Worm (Caenorhabditis elegans) whole organism, young adult: ENCODE data around the gene R02F2.4.

Source experiments
- K11D2.4 ChIP-seq: fragments of 200-800 bp; sonication (Bioruptor generic); IDR thresholded peaks from 2 replicates; pipeline ENCODE4 v1.3.6; 2022; ENCODE audit warnings: missing genetic modification reagents, missing genetic modification characterization, missing compliant biosample characterization
- Y56A3A.18 ChIP-seq: fragments of 200-800 bp; sonication (Bioruptor generic); IDR thresholded peaks from 2 replicates; pipeline ENCODE4 v1.3.6; 2022; ENCODE audit warnings: missing genetic modification reagents, missing genetic modification characterization, missing compliant biosample characterization
- ZK185.1 ChIP-seq: sonication (generic microtip); optimal IDR thresholded peaks from 2 replicates; lab custom pipeline; 2016; ENCODE audit warnings: mild to moderate bottlenecking, missing genetic modification characterization, missing compliant biosample characterization; ENCODE audit not compliant: poor library complexity, severe bottlenecking
- atf-7 ChIP-seq: sonication (generic microtip); optimal IDR thresholded peaks from 2 replicates; lab custom pipeline; 2017; ENCODE audit warnings: mild to moderate bottlenecking, missing genetic modification characterization, missing compliant biosample characterization
- pha-4 ChIP-seq: fragments of 150-350 bp; sonication (generic microtip); optimal IDR thresholded peaks from 2 replicates; lab custom pipeline; 2014; ENCODE audit warnings: missing biosample characterization, missing genetic modification reagents, missing genetic modification characterization
- unc-62 ChIP-seq: fragments of 150-350 bp; optimal IDR thresholded peaks from 2 replicates; lab custom pipeline; 2014; ENCODE audit warnings: missing biosample characterization, missing genetic modification reagents, missing genetic modification characterization

ce11 chrIII:5469090-5469489 lies 15.0 kb upstream of the R02F2.4 start:
- TF ChIP-seq atf-7 (tag; lab: Kevin White, UChicago) (no peak), pha-4 (tag; lab: Kevin White, UChicago) (no peak), unc-62 (no peak), K11D2.4 (GFP tag; lab: Robert Waterston, UW) (no peak), Y56A3A.18 (GFP tag; lab: Robert Waterston, UW) (no peak), ZK185.1 (tag; lab: Kevin White, UChicago) (no peak)
